Worm (Caenorhabditis elegans) whole organism, L3 larva: Measurements from ENCODE around the gene arx-6.

Experiments
- ama-1 ChIP-seq: fragments of 150-350 bp; optimal IDR thresholded peaks from 2 replicates; lab custom pipeline; 2018
- elt-1 ChIP-seq: fragments of 150-350 bp; optimal IDR thresholded peaks from 2 replicates; lab custom pipeline; 2014; ENCODE audit warnings: missing biosample characterization, missing genetic modification characterization
- nhr-12 ChIP-seq: fragments of 150-350 bp; optimal IDR thresholded peaks from 2 replicates; lab custom pipeline; 2014; ENCODE audit warnings: missing biosample characterization, missing genetic modification characterization
- nhr-25 ChIP-seq: sonication (generic microtip); optimal IDR thresholded peaks from 2 replicates; lab custom pipeline; 2017; ENCODE audit warnings: missing biosample characterization, missing genetic modification characterization
- nhr-28 ChIP-seq: fragments of 150-350 bp; optimal IDR thresholded peaks from 2 replicates; lab custom pipeline; 2014; ENCODE audit warnings: missing biosample characterization, missing genetic modification characterization
- snpc-4 ChIP-seq: fragments of 150-350 bp; optimal IDR thresholded peaks from 2 replicates; lab custom pipeline; 2014; ENCODE audit warnings: missing biosample characterization, missing genetic modification characterization
- tbx-2 ChIP-seq: sonication (generic microtip); optimal IDR thresholded peaks from 2 replicates; lab custom pipeline; 2016; ENCODE audit warnings: mild to moderate bottlenecking, missing genetic modification characterization, missing compliant biosample characterization
- unc-62 ChIP-seq: fragments of 150-350 bp; sonication (generic microtip); optimal IDR thresholded peaks from 4 replicates; lab custom pipeline; 2014; ENCODE audit warnings: missing biosample characterization, missing genetic modification reagents, missing genetic modification characterization

ce11 chrIII:4883429-4883828, 5.0 kb downstream of the arx-6 start, which contains the start of gene clec-5:
- TF ChIP-seq snpc-4 (tag; lab: Kevin White, UChicago) (no peak), tbx-2 (tag; lab: Kevin White, UChicago) (no peak), nhr-25 (tag; lab: Kevin White, UChicago) (no peak), ama-1 (lab: Kevin White, UChicago) (no peak), unc-62 (GFP tag; lab: Kevin White, UChicago) (no peak), nhr-12 (tag; lab: Kevin White, UChicago) (no peak), nhr-28 (tag; lab: Kevin White, UChicago) (no peak), elt-1 (tag; lab: Kevin White, UChicago) (no peak)
